Worm (Caenorhabditis elegans): Measurements from ENCODE around the gene mec-15.

DNA sequence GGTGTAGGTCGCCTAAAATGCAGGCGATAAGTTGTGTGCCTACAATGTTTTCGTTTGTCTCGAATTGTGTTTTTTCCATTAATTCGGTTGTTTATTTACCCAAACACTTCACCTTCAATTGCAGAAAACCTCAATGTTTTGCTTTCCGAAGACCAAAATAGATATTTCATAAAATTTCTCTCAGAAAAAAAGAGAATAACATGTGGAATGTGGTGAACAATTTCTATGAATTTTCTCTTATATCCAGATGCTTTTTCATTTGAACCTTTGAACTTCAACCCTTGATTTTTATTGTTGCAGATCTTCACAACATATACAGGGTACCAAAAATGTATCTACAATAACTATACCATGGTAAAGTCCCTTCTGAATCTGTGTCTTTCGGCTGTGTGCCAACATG lies 33.1 kb downstream of the mec-15 start, which contains the start of gene T01E8.1:
- TF ChIP-seq unc-86 (tag; optimal IDR thresholded peaks at IDR 0.05), result no peak
- no peak for TF ChIP-seq ceh-6 (GFP tag; optimal IDR thresholded peaks at IDR 0.05)
- no peak for TF ChIP-seq sox-4 (tag; optimal IDR thresholded peaks at IDR 0.05)
- no peak for TF ChIP-seq ceh-30 (tag; optimal IDR thresholded peaks at IDR 0.05)
- no peak for TF ChIP-seq T23F11.4 (GFP tag; optimal IDR thresholded peaks at IDR 0.05)
- TF ChIP-seq ceh-18 (tag; optimal IDR thresholded peaks at IDR 0.05), result no peak
- no peak for TF ChIP-seq pqm-1 (tag; optimal IDR thresholded peaks at IDR 0.05)
- TF ChIP-seq rnt-1 (tag; optimal IDR thresholded peaks at IDR 0.05), result no peak

Data from whole organism, late embryonic.